Worm (Caenorhabditis elegans) whole organism, young adult: ENCODE measurements around the gene bpl-1.

Experiments
- B0035.1 ChIP-seq: sonication (generic microtip); optimal IDR thresholded peaks from 2 replicates; lab custom pipeline; 2016; ENCODE audit warnings: missing genetic modification characterization, mild to moderate bottlenecking, missing compliant biosample characterization, missing genotype, missing genetic modification reagents
- C06A6.2 ChIP-seq: fragments of 200-800 bp; sonication (Bioruptor generic); conservative IDR thresholded peaks from 2 replicates; pipeline ENCODE4 v1.3.6; 2022; ENCODE audit warnings: missing genetic modification characterization, missing compliant biosample characterization
- D2030.7 ChIP-seq: fragments of 200-800 bp; sonication (Bioruptor generic); IDR thresholded peaks from 2 replicates; pipeline ENCODE4 v1.3.6; 2022; ENCODE audit warnings: missing genetic modification reagents, missing genetic modification characterization, missing compliant biosample characterization
- F10E7.11 ChIP-seq: sonication (generic microtip); optimal IDR thresholded peaks from 2 replicates; lab custom pipeline; 2017; ENCODE audit warnings: mild to moderate bottlenecking, missing genetic modification characterization, moderate library complexity, missing compliant biosample characterization
- F49E8.2 ChIP-seq: sonication (generic microtip); optimal IDR thresholded peaks from 3 replicates; lab custom pipeline; 2017; ENCODE audit warnings: missing genetic modification characterization, mild to moderate bottlenecking, missing compliant biosample characterization, antibody characterized with exemption, moderate library complexity; ENCODE audit not compliant: insufficient read depth
- Y56A3A.18 ChIP-seq: fragments of 200-800 bp; sonication (Bioruptor generic); IDR thresholded peaks from 2 replicates; pipeline ENCODE4 v1.3.6; 2022; ENCODE audit warnings: missing genetic modification reagents, missing genetic modification characterization, missing compliant biosample characterization
- Y95B8A.8 ChIP-seq: fragments of 200-800 bp; sonication (Bioruptor generic); IDR thresholded peaks from 2 replicates; pipeline ENCODE4 v1.3.6; 2022; ENCODE audit warnings: missing genetic modification reagents, missing genetic modification characterization, missing compliant biosample characterization
- ama-1 ChIP-seq, 3 experiments: fragments of 150-350 bp in 1 of 3; sonication (generic microtip) in 2 of 3; optimal IDR thresholded peaks; 2 replicates each; lab custom pipeline; 2014 to 2018; ENCODE audit warnings: missing biosample characterization in 2 of 3, missing genetic modification characterization in 2 of 3, missing genetic modification reagents in 2 of 3
- aptf-3 ChIP-seq: fragments of 200-800 bp; sonication (Bioruptor generic); IDR thresholded peaks from 2 replicates; pipeline ENCODE4 v1.3.6; 2022; ENCODE audit warnings: missing genetic modification characterization, missing compliant biosample characterization
- athp-1 ChIP-seq: sonication (generic microtip); optimal IDR thresholded peaks from 2 replicates; lab custom pipeline; 2017; ENCODE audit warnings: mild to moderate bottlenecking, missing genetic modification characterization, missing compliant biosample characterization
- cebp-1 ChIP-seq, 2 experiments: fragments of 200-800 bp in 1 of 2; sonication (Bioruptor generic) in 1 of 2; sonication (generic microtip) in 1 of 2; IDR thresholded peaks in 1 of 2; optimal IDR thresholded peaks in 1 of 2; 2 replicates each; pipeline versions ENCODE4 v1.3.6 to Lab custom; 2017 to 2022; ENCODE audit warnings: missing compliant biosample characterization in 2 of 2, missing genetic modification characterization in 2 of 2, mild to moderate bottlenecking in 1 of 2, missing genetic modification reagents in 1 of 2, moderate library complexity in 1 of 2
- ceh-27 ChIP-seq: fragments of 200-800 bp; sonication (Bioruptor generic); optimal IDR thresholded peaks from 2 replicates; lab custom pipeline; 2018; ENCODE audit warnings: mild to moderate bottlenecking, missing genetic modification characterization, moderate library complexity, missing compliant biosample characterization
- dpl-1 ChIP-seq: fragments of 150-350 bp; optimal IDR thresholded peaks from 2 replicates; lab custom pipeline; 2014; ENCODE audit warnings: missing biosample characterization, missing genetic modification reagents, missing genetic modification characterization
- egl-18 ChIP-seq: fragments of 200-800 bp; sonication (Bioruptor generic); IDR thresholded peaks from 2 replicates; pipeline ENCODE4 v1.3.6; 2022; ENCODE audit warnings: missing genetic modification reagents, missing genetic modification characterization, missing compliant biosample characterization
- ekl-4 ChIP-seq: fragments of 200-800 bp; sonication (Bioruptor generic); IDR thresholded peaks from 2 replicates; pipeline ENCODE4 v1.3.6; 2022; ENCODE audit warnings: missing genetic modification reagents, missing genetic modification characterization, missing compliant biosample characterization
- him-1 ChIP-seq: sonication (generic microtip); optimal IDR thresholded peaks from 2 replicates; lab custom pipeline; 2016; ENCODE audit warnings: missing genotype, missing genetic modification reagents, missing genetic modification characterization, missing compliant biosample characterization
- hlh-12 ChIP-seq: sonication (generic microtip); optimal IDR thresholded peaks from 2 replicates; lab custom pipeline; 2016; ENCODE audit warnings: missing genetic modification characterization, missing compliant biosample characterization
- hmg-1.2 ChIP-seq: fragments of 200-800 bp; sonication (Bioruptor generic); IDR thresholded peaks from 2 replicates; pipeline ENCODE4 v1.3.6; 2022; ENCODE audit warnings: missing genetic modification reagents, missing genetic modification characterization, missing compliant biosample characterization
- hrde-1 ChIP-seq: sonication (generic microtip); optimal IDR thresholded peaks from 2 replicates; lab custom pipeline; 2016; ENCODE audit warnings: missing genetic modification characterization, mild to moderate bottlenecking, missing compliant biosample characterization, moderate library complexity, missing genotype, missing genetic modification reagents, borderline replicate concordance
- hsf-1 ChIP-seq: fragments of 200-800 bp; sonication (Bioruptor generic); IDR thresholded peaks from 2 replicates; pipeline ENCODE4 v1.3.6; 2022; ENCODE audit warnings: missing genetic modification reagents, missing genetic modification characterization, missing compliant biosample characterization
- let-526 ChIP-seq: fragments of 200-800 bp; sonication (Bioruptor generic); IDR thresholded peaks from 2 replicates; pipeline ENCODE4 v1.3.6; 2022; ENCODE audit warnings: missing genetic modification reagents, missing genetic modification characterization, missing compliant biosample characterization
- lin-40 ChIP-seq: sonication (generic microtip); optimal IDR thresholded peaks from 2 replicates; lab custom pipeline; 2016; ENCODE audit warnings: missing genetic modification characterization, mild to moderate bottlenecking, missing compliant biosample characterization, missing genotype, missing genetic modification reagents
- lin-54 ChIP-seq: fragments of 200-800 bp; sonication (Bioruptor generic); optimal IDR thresholded peaks from 2 replicates; lab custom pipeline; 2018; ENCODE audit warnings: mild to moderate bottlenecking, missing genetic modification characterization, missing compliant biosample characterization
- madf-3 ChIP-seq: fragments of 200-800 bp; sonication (Bioruptor generic); IDR thresholded peaks from 2 replicates; pipeline ENCODE4 v1.3.6; 2022; ENCODE audit warnings: missing genetic modification reagents, missing genetic modification characterization, missing compliant biosample characterization
- nhr-27 ChIP-seq: fragments of 200-800 bp; sonication (Bioruptor generic); optimal IDR thresholded peaks from 2 replicates; lab custom pipeline; 2018; ENCODE audit warnings: mild to moderate bottlenecking, missing genetic modification characterization, moderate library complexity, missing compliant biosample characterization
- pbrm-1 ChIP-seq: fragments of 200-800 bp; sonication (Bioruptor generic); IDR thresholded peaks from 2 replicates; pipeline ENCODE4 v1.3.6; 2022; ENCODE audit warnings: missing genetic modification reagents, missing genetic modification characterization, missing compliant biosample characterization
- repo-1 ChIP-seq: sonication (generic microtip); optimal IDR thresholded peaks from 2 replicates; lab custom pipeline; 2017; ENCODE audit warnings: mild to moderate bottlenecking, missing genetic modification characterization, missing compliant biosample characterization
- snpc-1.1 ChIP-seq: sonication (generic microtip); optimal IDR thresholded peaks from 2 replicates; lab custom pipeline; 2017; ENCODE audit warnings: missing genetic modification characterization, mild to moderate bottlenecking, missing compliant biosample characterization, antibody characterized with exemption, moderate library complexity, missing genotype, missing genetic modification reagents; ENCODE audit not compliant: insufficient read depth
- snpc-1.3 ChIP-seq: sonication (generic microtip); optimal IDR thresholded peaks from 2 replicates; lab custom pipeline; 2017; ENCODE audit warnings: missing genetic modification characterization, mild to moderate bottlenecking, missing compliant biosample characterization, antibody characterized with exemption, moderate library complexity, missing genotype, missing genetic modification reagents; ENCODE audit not compliant: insufficient read depth
- snpc-4 ChIP-seq, 5 experiments: fragments of 150-350 bp in 1 of 5; sonication (generic microtip) in 4 of 5; optimal IDR thresholded peaks; 2 replicates each; lab custom pipeline; 2014 to 2018; ENCODE audit warnings: missing genetic modification characterization in 5 of 5, missing biosample characterization in 3 of 5, antibody characterized with exemption in 2 of 5, mild to moderate bottlenecking in 2 of 5, missing compliant biosample characterization in 2 of 5, missing genotype in 2 of 5, moderate library complexity in 2 of 5, missing genetic modification reagents in 1 of 5
- somi-1 ChIP-seq: fragments of 200-800 bp; sonication (Bioruptor generic); optimal IDR thresholded peaks from 2 replicates; lab custom pipeline; 2018; ENCODE audit warnings: mild to moderate bottlenecking, missing genetic modification characterization, missing compliant biosample characterization
- ztf-26 ChIP-seq: sonication (generic microtip); optimal IDR thresholded peaks from 2 replicates; lab custom pipeline; 2017; ENCODE audit warnings: missing genetic modification characterization, missing compliant biosample characterization
- ztf-28 ChIP-seq: fragments of 200-800 bp; sonication (Bioruptor generic); IDR thresholded peaks from 2 replicates; pipeline ENCODE4 v1.3.6; 2022; ENCODE audit warnings: missing genetic modification reagents, missing genetic modification characterization, missing compliant biosample characterization

Gene bpl-1

DNA sequence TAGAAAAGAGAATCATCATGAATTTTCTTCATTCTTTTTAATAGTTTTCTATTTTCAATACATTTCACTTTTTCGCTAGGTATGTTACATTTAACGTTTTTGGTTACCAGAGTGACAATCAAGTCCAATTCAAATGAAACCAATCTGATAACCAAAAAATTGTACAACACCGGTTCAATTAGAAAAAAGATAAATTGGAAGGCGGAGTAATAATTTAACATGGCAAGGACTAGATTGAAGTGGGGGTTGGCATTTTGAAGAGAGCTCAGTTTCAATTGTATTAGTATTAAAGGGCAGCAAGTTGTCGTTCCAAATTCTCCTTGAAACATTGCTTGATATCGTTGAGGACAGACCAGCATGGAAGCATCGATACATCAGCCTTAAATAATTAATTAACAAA is 21.3 kb upstream of the bpl-1 start (continued):
- TF ChIP-seq Y95B8A.8 (GFP tag; lab: Robert Waterston, UW) (0 out of 2 replicates have a peak, but pooled peaks have one; percentile 51), ekl-4 (GFP tag; lab: Robert Waterston, UW) (peak; percentile 73), Y56A3A.18 (peak; percentile 63; the same call in 1 of the 2 replicates), pbrm-1 (GFP tag; lab: Robert Waterston, UW) (0 out of 2 replicates have a peak, but pooled peaks have one; percentile 29), cebp-1 (GFP tag; IDR thresholded peaks at IDR 0.05; lab: Robert Waterston, UW) (no peak), cebp-1 (tag; optimal IDR thresholded peaks at IDR 0.05; lab: Kevin White, UChicago) (no peak), C06A6.2 (GFP tag; lab: Robert Waterston, UW) (no peak), snpc-1.1 (tag; lab: Kevin White, UChicago) (no peak), somi-1 (GFP tag; lab: Kevin White, UChicago) (no peak), F49E8.2 (tag; lab: Kevin White, UChicago) (peak; percentile 31), ztf-28 (GFP tag; lab: Robert Waterston, UW) (no peak), repo-1 (tag; lab: Kevin White, UChicago) (peak; percentile 37), B0035.1 (tag; lab: Kevin White, UChicago) (no peak), aptf-3 (0 out of 2 replicates have a peak, but pooled peaks have one; percentile 18), nhr-27 (tag; lab: Kevin White, UChicago) (no peak), snpc-4 (GFP tag; optimal IDR thresholded peaks at IDR 0.05; lab: Kevin White, UChicago) (no peak), snpc-4 (tag; optimal IDR thresholded peaks at IDR 0.05; lab: Kevin White, UChicago) (peak in 1 of 4 experiments; percentile 36), athp-1 (tag; lab: Kevin White, UChicago) (peak; percentile 33), lin-54 (GFP tag; lab: Kevin White, UChicago) (peak; percentile 44), lin-40 (tag; lab: Kevin White, UChicago) (no peak), hmg-1.2 (GFP tag; lab: Robert Waterston, UW) (0 out of 2 replicates have a peak, but pooled peaks have one; percentile 22), let-526 (GFP tag; lab: Robert Waterston, UW) (no peak), hsf-1 (GFP tag; lab: Robert Waterston, UW) (0 out of 2 replicates have a peak, but pooled peaks have one; percentile 38), madf-3 (GFP tag; lab: Robert Waterston, UW) (0 out of 2 replicates have a peak, but pooled peaks have one; percentile 59), snpc-1.3 (tag; lab: Kevin White, UChicago) (peak; percentile 44), D2030.7 (peak; percentile 17; the same call in 1 of the 2 replicates), hlh-12 (tag; lab: Kevin White, UChicago) (no peak), him-1 (tag; lab: Kevin White, UChicago) (peak; percentile 18), ceh-27 (GFP tag; lab: Kevin White, UChicago) (no peak)

DNA sequence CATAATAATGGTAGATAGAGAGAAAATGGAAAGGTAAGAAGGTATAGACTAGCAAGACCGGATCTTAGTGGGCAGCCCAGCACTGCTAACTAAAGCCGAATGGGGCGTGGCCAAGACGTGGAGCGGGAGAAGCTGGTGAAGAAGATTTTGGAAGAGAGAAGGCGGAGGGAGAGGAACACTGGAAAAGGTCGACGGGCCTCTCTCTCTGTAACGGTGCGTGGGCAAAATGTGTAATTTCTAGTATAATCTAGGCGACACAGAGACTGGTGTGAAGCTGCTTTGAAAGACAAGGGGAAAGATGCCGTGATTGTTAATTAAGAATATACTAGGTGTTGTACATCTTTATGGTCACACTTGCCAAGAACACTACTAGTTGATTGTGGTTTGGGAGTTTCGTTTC is 18.0 kb upstream of the bpl-1 start, which contains the start of gene F13H8.5:
Gene F13H8.5 (minus strand): TSS at position 101 of the 400 bp plus-strand sequence.
- TF ChIP-seq ztf-26 (tag; lab: Kevin White, UChicago): no peak
- no peak for TF ChIP-seq pbrm-1 (GFP tag; lab: Robert Waterston, UW)
- no peak for TF ChIP-seq ama-1 (optimal IDR thresholded peaks at IDR 0.05; lab: Kevin White, UChicago)
- TF ChIP-seq ama-1 (GFP tag; optimal IDR thresholded peaks at IDR 0.05; lab: Kevin White, UChicago): no peak
- no peak for TF ChIP-seq hrde-1 (tag; lab: Kevin White, UChicago)
- TF ChIP-seq ekl-4 (GFP tag; lab: Robert Waterston, UW): no peak
- no peak for TF ChIP-seq egl-18
- no peak for TF ChIP-seq F10E7.11 (tag; lab: Kevin White, UChicago)
- TF ChIP-seq Y95B8A.8 (GFP tag; lab: Robert Waterston, UW): no peak
- TF ChIP-seq dpl-1: no peak
